Worm (Caenorhabditis elegans): Measurements from ENCODE around the gene gmeb-1.

DNA sequence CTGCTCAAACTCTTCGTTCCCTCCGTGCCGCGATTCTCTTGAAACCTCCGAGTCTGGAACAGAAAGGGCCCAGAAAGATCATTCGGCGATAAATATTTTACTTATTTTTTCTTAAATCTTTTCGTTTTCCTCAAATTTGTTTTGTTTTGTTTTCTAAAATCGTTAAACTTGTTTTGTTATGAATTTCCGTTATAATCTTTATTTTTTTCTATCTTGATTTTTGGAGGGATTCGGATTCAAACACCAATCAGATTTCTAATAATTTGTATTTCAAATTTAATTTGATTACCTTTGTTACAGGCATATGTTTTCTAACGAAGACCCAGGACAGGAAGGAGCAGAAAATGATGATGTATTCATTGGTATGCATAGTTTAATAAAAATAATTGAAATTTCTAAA is 27.9 kb downstream of the gmeb-1 start, which contains the start of gene C23H3.5:
- no peak for TF ChIP-seq pes-1 (GFP tag; IDR thresholded peaks at IDR 0.05)
- TF ChIP-seq ama-1 (optimal IDR thresholded peaks at IDR 0.05): no peak
